Fruit fly (Drosophila melanogaster): ENCODE data around the gene CG13308.

CG13308 gene

DNA sequence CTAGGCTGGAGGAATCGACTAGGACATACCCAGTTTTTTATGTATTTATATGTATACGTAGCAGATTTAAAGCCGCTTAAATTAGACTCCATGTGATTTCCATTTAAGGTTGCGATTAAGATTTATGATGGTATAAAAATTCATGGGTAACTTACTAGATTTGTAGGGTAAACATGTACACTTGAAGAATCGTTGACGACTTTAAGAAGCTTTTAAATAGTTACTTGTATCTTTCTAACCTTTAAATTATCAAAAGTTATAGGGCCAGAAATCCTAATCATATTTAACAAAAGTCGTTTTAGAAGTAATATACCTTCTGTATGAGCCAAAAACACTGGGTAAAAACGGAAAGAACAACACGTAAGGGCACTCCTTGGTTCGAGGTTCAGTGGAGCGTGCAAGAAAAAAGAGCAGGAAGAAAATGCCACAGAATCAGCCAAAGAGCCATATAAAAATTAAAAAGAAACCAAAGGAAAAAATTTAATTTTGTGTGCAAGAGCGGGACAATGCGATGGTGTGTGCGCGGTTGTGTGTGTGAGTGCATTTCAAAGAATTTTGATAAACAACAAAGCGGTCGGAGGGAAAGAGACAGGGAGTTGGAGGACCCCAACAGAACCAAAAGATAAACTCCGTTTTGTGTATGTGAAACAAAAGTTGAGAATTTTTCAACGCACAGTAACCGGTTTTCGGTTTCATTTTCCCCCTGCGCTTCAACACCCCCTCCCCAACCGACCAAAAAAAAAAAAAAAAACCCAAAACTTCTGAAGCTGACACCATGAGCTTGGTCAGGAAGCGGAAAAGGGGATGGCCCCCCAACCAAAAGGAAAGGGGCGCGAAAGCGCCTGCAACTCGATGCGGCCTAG, 31.4 kb downstream of the CG13308 start (continued):
- TF ChIP-seq CG16779 (tag; optimal IDR thresholded peaks at IDR 0.05): peak; percentile 56
- TF ChIP-seq Lpt (GFP tag; optimal IDR thresholded peaks at IDR 0.05): no peak
- TF ChIP-seq CG10631 (GFP tag; optimal IDR thresholded peaks at IDR 0.05): peak; percentile 74
- TF ChIP-seq lz (GFP tag; optimal IDR thresholded peaks at IDR 0.05): peak; percentile 71
- TF ChIP-seq CG6276 (GFP tag; optimal IDR thresholded peaks at IDR 0.05): peak; percentile 4
- peak; percentile 66 for TF ChIP-seq OdsH (GFP tag; optimal IDR thresholded peaks at IDR 0.05)
- TF ChIP-seq achi (GFP tag; optimal IDR thresholded peaks at IDR 0.05): peak; percentile 58
- TF ChIP-seq CG8319 (GFP tag; optimal IDR thresholded peaks at IDR 0.05): peak; percentile 36
- TF ChIP-seq svp (GFP tag): peak; percentile 92
- peak; percentile 72 for TF ChIP-seq Hr39 (GFP tag; optimal IDR thresholded peaks at IDR 0.05)
- peak; percentile 64 for TF ChIP-seq acj6 (GFP tag; optimal IDR thresholded peaks at IDR 0.05)
- TF ChIP-seq Hr4 (GFP tag; optimal IDR thresholded peaks at IDR 0.05): peak; percentile 51
- TF ChIP-seq CG6808 (GFP tag; optimal IDR thresholded peaks at IDR 0.05): peak; percentile 71
- TF ChIP-seq Eip78C (GFP tag): peak; percentile 95

DNA sequence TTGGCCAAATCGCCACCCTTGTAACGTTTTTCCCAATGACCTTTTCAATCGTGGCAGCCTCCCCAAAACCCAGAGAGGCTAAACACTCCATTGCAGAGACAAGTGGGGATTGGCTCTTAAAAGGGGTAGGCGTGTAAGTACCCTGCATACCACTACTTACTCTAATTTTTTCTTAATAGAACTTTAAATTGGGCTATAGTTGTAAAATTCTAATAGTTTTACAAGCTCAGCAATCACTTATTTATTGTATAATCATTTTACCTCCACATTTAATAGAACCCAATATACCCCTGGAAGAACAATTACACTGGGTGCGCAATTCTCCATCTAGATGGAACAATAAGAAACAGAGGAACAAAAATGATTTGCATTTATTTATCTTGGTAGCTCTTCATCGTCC, 33.4 kb downstream of the CG13308 start:
- peak; percentile 54 for TF ChIP-seq CG3919 (GFP tag; optimal IDR thresholded peaks at IDR 0.05)
- peak; percentile 43 for TF ChIP-seq CG11902 (GFP tag; optimal IDR thresholded peaks at IDR 0.05)
- peak; percentile 51 for TF ChIP-seq CG3032 (tag; optimal IDR thresholded peaks at IDR 0.05)
- TF ChIP-seq CG11294 (GFP tag; IDR thresholded peaks at IDR 0.05): no peak
- TF ChIP-seq CG6808 (GFP tag; optimal IDR thresholded peaks at IDR 0.05): peak; percentile 35
- no peak for TF ChIP-seq ss (GFP tag; optimal IDR thresholded peaks at IDR 0.05)
- TF ChIP-seq Eip75B (GFP tag; optimal IDR thresholded peaks at IDR 0.05): peak; percentile 59
- no peak for TF ChIP-seq fkh (GFP tag; optimal IDR thresholded peaks at IDR 0.05)
- TF ChIP-seq CG6792 (GFP tag; optimal IDR thresholded peaks at IDR 0.05): peak; percentile 42
- TF ChIP-seq Ets96B (tag; optimal IDR thresholded peaks at IDR 0.05): peak; percentile 65
- TF ChIP-seq net (GFP tag; optimal IDR thresholded peaks at IDR 0.05): peak; percentile 12
- TF ChIP-seq salr (GFP tag; optimal IDR thresholded peaks at IDR 0.05): peak in 1 of 2 experiments; percentile 25
- TF ChIP-seq eg (GFP tag; IDR thresholded peaks at IDR 0.05): 0 out of 3 replicates have a peak, but pooled peaks have one; percentile 23
- TF ChIP-seq Met (GFP tag; optimal IDR thresholded peaks at IDR 0.05): peak; percentile 66
- TF ChIP-seq CG1621 (tag; optimal IDR thresholded peaks at IDR 0.05): peak; percentile 5
- TF ChIP-seq CG6854 (GFP tag; optimal IDR thresholded peaks at IDR 0.05): no peak
- peak; percentile 78 for TF ChIP-seq svp (GFP tag)
- peak; percentile 35 for TF ChIP-seq spab (GFP tag; optimal IDR thresholded peaks at IDR 0.05)
- TF ChIP-seq dac (GFP tag; optimal IDR thresholded peaks at IDR 0.05): no peak
- peak; percentile 61 for TF ChIP-seq CG10631 (GFP tag; optimal IDR thresholded peaks at IDR 0.05)
- TF ChIP-seq pdm3 (GFP tag; optimal IDR thresholded peaks at IDR 0.05): peak; percentile 55
- TF ChIP-seq OdsH (GFP tag; optimal IDR thresholded peaks at IDR 0.05): peak; percentile 46
- no peak for TF ChIP-seq Eip93F (GFP tag; optimal IDR thresholded peaks at IDR 0.05)
- peak; percentile 58 for TF ChIP-seq Ets21C (GFP tag; optimal IDR thresholded peaks at IDR 0.05)
- peak; percentile 56 for TF ChIP-seq Smox (GFP tag; optimal IDR thresholded peaks at IDR 0.05)
- peak; percentile 54 for TF ChIP-seq cyc (GFP tag; optimal IDR thresholded peaks at IDR 0.05)
- peak; percentile 71 for TF ChIP-seq Sox102F (GFP tag; optimal IDR thresholded peaks at IDR 0.05)
- peak; percentile 26 for TF ChIP-seq Hr4 (GFP tag; optimal IDR thresholded peaks at IDR 0.05)
- peak; percentile 59 for TF ChIP-seq CG10669 (GFP tag; optimal IDR thresholded peaks at IDR 0.05)
- TF ChIP-seq CG32006 (GFP tag; optimal IDR thresholded peaks at IDR 0.05): peak; percentile 45
- TF ChIP-seq Hr39 (GFP tag; optimal IDR thresholded peaks at IDR 0.05): peak; percentile 66
- TF ChIP-seq vri (GFP tag; optimal IDR thresholded peaks at IDR 0.05): peak; percentile 18
- peak; percentile 29 for TF ChIP-seq Sox15 (GFP tag; optimal IDR thresholded peaks at IDR 0.05)
- TF ChIP-seq Lpt (GFP tag; optimal IDR thresholded peaks at IDR 0.05): no peak
- TF ChIP-seq CG8319 (GFP tag; optimal IDR thresholded peaks at IDR 0.05): peak; percentile 38
- peak; percentile 25 for TF ChIP-seq dsx (GFP tag; optimal IDR thresholded peaks at IDR 0.05; ENCODE audit: poor library complexity, severe bottlenecking)
- no peak for TF ChIP-seq fd85E (GFP tag; optimal IDR thresholded peaks at IDR 0.05)
- peak; percentile 36 for TF ChIP-seq fd59A (GFP tag; optimal IDR thresholded peaks at IDR 0.05)
- TF ChIP-seq CG16779 (tag; optimal IDR thresholded peaks at IDR 0.05): no peak
- TF ChIP-seq Eip78C (GFP tag): peak; percentile 66
- TF ChIP-seq CG31627 (GFP tag; optimal IDR thresholded peaks at IDR 0.05): peak; percentile 68
- peak; percentile 22 for TF ChIP-seq CG11762 (GFP tag; optimal IDR thresholded peaks at IDR 0.05; ENCODE audit: insufficient read depth)
